Worm (Caenorhabditis elegans) whole organism, L4/young adult: ENCODE data around the gene flp-4.

ENCODE experiments used
- W03F9.2 ChIP-seq: fragments of 150-350 bp; optimal IDR thresholded peaks from 2 replicates; lab custom pipeline; 2014; ENCODE audit warnings: missing biosample characterization, missing genetic modification characterization
- dao-5 ChIP-seq: sonication (generic microtip); optimal IDR thresholded peaks from 2 replicates; lab custom pipeline; 2016; ENCODE audit warnings: missing genotype, missing genetic modification characterization, moderate library complexity, missing compliant biosample characterization
- him-1 ChIP-seq: sonication (generic microtip); optimal IDR thresholded peaks from 2 replicates; lab custom pipeline; 2016; ENCODE audit warnings: missing genotype, missing genetic modification reagents, missing genetic modification characterization, missing compliant biosample characterization

ce11 chrII:10044961-10045360 is 3.7 kb upstream of the flp-4 start, which contains the start of the genes F52H3.11 and bath-38:
- TF ChIP-seq him-1 (no peak), dao-5 (tag; lab: Kevin White, UChicago) (no peak), W03F9.2 (tag; lab: Kevin White, UChicago) (no peak)
